Worm (Caenorhabditis elegans): ENCODE data around the gene sdz-24.

sdz-24 gene

ce11 chrII:622478-622877, 36.0 kb upstream of the sdz-24 start (continued):
- TF ChIP-seq alr-1 (tag; optimal IDR thresholded peaks at IDR 0.05; ENCODE audit: borderline replicate concordance) (no peak), snu-23 (GFP tag; optimal IDR thresholded peaks at IDR 0.05) (no peak), ztf-11 (tag; optimal IDR thresholded peaks at IDR 0.05) (no peak), ceh-82 (tag; optimal IDR thresholded peaks at IDR 0.05) (peak in 1 of 3 experiments; percentile 28), lin-35 (GFP tag; optimal IDR thresholded peaks at IDR 0.05) (peak in 1 of 2 experiments; percentile 35), ama-1 (optimal IDR thresholded peaks at IDR 0.05) (no peak), vab-15 (tag; optimal IDR thresholded peaks at IDR 0.05) (no peak)

- TF ChIP-seq hlh-17 (GFP tag; optimal IDR thresholded peaks at IDR 0.05; ENCODE audit: borderline replicate concordance) (no peak), dpl-1 (GFP tag; optimal IDR thresholded peaks at IDR 0.05) (no peak), fkh-8 (tag; optimal IDR thresholded peaks at IDR 0.05) (no peak), aha-1 (tag; optimal IDR thresholded peaks at IDR 0.05) (no peak), alr-1 (tag; optimal IDR thresholded peaks at IDR 0.05; ENCODE audit: borderline replicate concordance) (no peak), hpl-2 (GFP tag; optimal IDR thresholded peaks at IDR 0.05) (no peak), ceh-63 (GFP tag; optimal IDR thresholded peaks at IDR 0.05) (no peak), lin-13 (GFP tag; optimal IDR thresholded peaks at IDR 0.05) (no peak), F16B12.6 (tag; optimal IDR thresholded peaks at IDR 0.05) (no peak), nhr-90 (tag; optimal IDR thresholded peaks at IDR 0.05; ENCODE audit: poor library complexity) (no peak), elt-3 (tag; optimal IDR thresholded peaks at IDR 0.05) (no peak), pqm-1 (tag; optimal IDR thresholded peaks at IDR 0.05) (no peak), nhr-12 (tag; optimal IDR thresholded peaks at IDR 0.05) (no peak), fos-1 (tag; optimal IDR thresholded peaks at IDR 0.05) (no peak)
Measured at ce11 chrII:624443-624842, 34.0 kb upstream of the sdz-24 start, which contains the start of gene T04B8.5. Gene T04B8.5, minus strand, starts transcription at chrII:624543.

ce11 chrII:625926-626325, 32.5 kb upstream of the sdz-24 start:
- peak; percentile 43 for TF ChIP-seq tbx-2 (tag; optimal IDR thresholded peaks at IDR 0.05)
- peak; percentile 63 for TF ChIP-seq nhr-20 (tag; optimal IDR thresholded peaks at IDR 0.05)
- peak in 1 of 2 experiments; percentile 59 for TF ChIP-seq lsy-2 (tag; optimal IDR thresholded peaks at IDR 0.05)
- peak; percentile 57; the same call in 1 of the 2 replicates for TF ChIP-seq grh-1 (GFP tag; IDR thresholded peaks at IDR 0.05)
- TF ChIP-seq fkh-8 (tag; optimal IDR thresholded peaks at IDR 0.05), result no peak
- no peak for TF ChIP-seq fkh-10 (GFP tag; optimal IDR thresholded peaks at IDR 0.05)
- peak; percentile 33 for TF ChIP-seq pag-3 (tag; optimal IDR thresholded peaks at IDR 0.05; ENCODE audit: borderline replicate concordance, insufficient read depth)
- peak in 2 of 6 experiments; percentile 20 to 51 for TF ChIP-seq elt-3 (tag; optimal IDR thresholded peaks at IDR 0.05)
- TF ChIP-seq nhr-77 (tag; optimal IDR thresholded peaks at IDR 0.05), result peak; percentile 38
- no peak for TF ChIP-seq unc-130 (tag; optimal IDR thresholded peaks at IDR 0.05)
- no peak for TF ChIP-seq ceh-82 (tag; optimal IDR thresholded peaks at IDR 0.05)
- TF ChIP-seq snu-23 (GFP tag; optimal IDR thresholded peaks at IDR 0.05), result peak; percentile 79
- TF ChIP-seq dsc-1 (tag; optimal IDR thresholded peaks at IDR 0.05), result peak; percentile 56
- peak; percentile 36 for TF ChIP-seq F16B12.6 (tag; optimal IDR thresholded peaks at IDR 0.05)
- no peak for TF ChIP-seq C34B4.2 (tag; optimal IDR thresholded peaks at IDR 0.05)
- TF ChIP-seq dpl-1 (GFP tag; optimal IDR thresholded peaks at IDR 0.05), result peak; percentile 15 to 46 (median 44)
- TF ChIP-seq vab-15 (tag; optimal IDR thresholded peaks at IDR 0.05), result no peak
- TF ChIP-seq nhr-71 (tag; optimal IDR thresholded peaks at IDR 0.05), result peak; percentile 77
- TF ChIP-seq efl-1 (optimal IDR thresholded peaks at IDR 0.05), result peak; percentile 63 to 68
- TF ChIP-seq efl-1 (GFP tag; optimal IDR thresholded peaks at IDR 0.05 in 1 of 2), result peak; percentile 31 to 90
- TF ChIP-seq lin-14 (GFP tag; optimal IDR thresholded peaks at IDR 0.05), result peak; percentile 90
- TF ChIP-seq mdl-1 (tag; optimal IDR thresholded peaks at IDR 0.05), result peak in 1 of 2 experiments; percentile 52
- peak; percentile 49; the same call in 1 of the 2 replicates for TF ChIP-seq nhr-19 (GFP tag; conservative IDR thresholded peaks at IDR 0.05)
- peak; percentile 89 for TF ChIP-seq nhr-85 (tag)
- TF ChIP-seq aly-2 (tag; optimal IDR thresholded peaks at IDR 0.05), result no peak
- peak; percentile 60 for TF ChIP-seq swsn-7 (tag; optimal IDR thresholded peaks at IDR 0.05)
- peak; percentile 69 for TF ChIP-seq blmp-1 (tag; optimal IDR thresholded peaks at IDR 0.05)
- peak; percentile 64 for TF ChIP-seq mep-1 (tag; optimal IDR thresholded peaks at IDR 0.05)
- peak; percentile 29 to 59 for TF ChIP-seq lin-35 (GFP tag; optimal IDR thresholded peaks at IDR 0.05)
- peak; percentile 5 for TF ChIP-seq lir-3 (tag; optimal IDR thresholded peaks at IDR 0.05; ENCODE audit: poor library complexity)
- peak; percentile 71 for TF ChIP-seq rnt-1 (tag; optimal IDR thresholded peaks at IDR 0.05)
- TF ChIP-seq unc-98 (GFP tag; IDR thresholded peaks at IDR 0.05), result peak; percentile 41; the same call in 1 of the 2 replicates
- peak; percentile 59 for TF ChIP-seq nhr-90 (tag; optimal IDR thresholded peaks at IDR 0.05; ENCODE audit: poor library complexity)
- TF ChIP-seq nhr-12 (tag; optimal IDR thresholded peaks at IDR 0.05), result no peak
- TF ChIP-seq nhr-47 (tag; optimal IDR thresholded peaks at IDR 0.05), result no peak
